Fruit fly (Drosophila melanogaster): ENCODE data around the gene CG14434.

Gene CG14434

DNA sequence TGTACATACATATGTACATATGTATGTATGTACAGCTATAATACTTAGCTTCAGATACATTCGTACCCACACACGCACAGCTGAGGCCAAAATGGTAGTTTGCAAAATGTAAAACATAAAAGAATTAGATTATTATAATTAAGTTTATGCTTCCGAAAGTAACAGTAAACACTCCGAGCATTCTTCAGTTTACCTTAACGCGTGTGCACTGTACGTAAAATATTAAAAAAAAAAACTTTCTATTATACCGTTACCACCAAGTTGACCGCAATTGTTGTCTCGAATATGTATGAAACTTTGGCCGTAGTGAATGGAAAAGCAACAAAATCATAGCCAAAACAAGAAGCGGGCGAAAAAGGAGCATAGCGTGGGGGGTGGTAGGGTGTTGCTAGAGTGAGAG lies 12.4 kb downstream of the CG14434 start (continued):
- TF ChIP-seq ken (GFP tag; IDR thresholded peaks at IDR 0.05) (peak; percentile 78), Vsx1 (GFP tag; optimal IDR thresholded peaks at IDR 0.05) (peak; percentile 65), H2.0 (GFP tag; IDR thresholded peaks at IDR 0.05) (peak; percentile 80), ap (GFP tag; IDR thresholded peaks at IDR 0.05) (peak; percentile 66), Ssrp (tag; optimal IDR thresholded peaks at IDR 0.05) (peak; percentile 80), CrebB (tag; optimal IDR thresholded peaks at IDR 0.05) (peak; percentile 15), Hey (tag; optimal IDR thresholded peaks at IDR 0.05) (no peak), CG11398 (GFP tag; optimal IDR thresholded peaks at IDR 0.05) (no peak), CG30020 (tag; optimal IDR thresholded peaks at IDR 0.05) (peak; percentile 1)

DNA sequence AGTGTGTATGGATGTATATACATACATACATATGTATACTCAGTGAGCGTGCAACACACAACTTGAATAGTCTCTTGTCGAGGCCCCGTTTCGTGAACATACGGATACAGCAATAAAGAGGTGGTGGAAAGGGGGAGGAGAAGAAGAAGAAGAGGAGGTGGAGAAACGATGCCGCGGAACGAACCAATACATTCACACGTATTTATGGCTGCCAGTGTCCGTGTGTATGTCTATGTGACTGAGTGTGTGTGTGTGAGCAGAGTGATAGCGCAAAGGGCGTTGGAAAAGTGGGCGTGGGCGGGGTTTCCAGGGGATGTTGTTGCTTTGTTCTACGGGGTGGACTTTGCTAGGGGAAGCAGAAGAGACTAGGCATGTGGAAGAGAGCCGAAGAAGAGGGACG lies 13.6 kb downstream of the CG14434 start:
- TF ChIP-seq CG7786 (GFP tag; optimal IDR thresholded peaks at IDR 0.05) (no peak), pho (GFP tag; optimal IDR thresholded peaks at IDR 0.05) (no peak), CG42726 (GFP tag; IDR thresholded peaks at IDR 0.05; ENCODE audit: partially characterized antibody) (no peak), CG4404 (GFP tag; IDR thresholded peaks at IDR 0.05) (no peak), D19B (GFP tag; optimal IDR thresholded peaks at IDR 0.05) (no peak), gsb-n (tag; optimal IDR thresholded peaks at IDR 0.05) (no peak), stwl (tag; optimal IDR thresholded peaks at IDR 0.05) (no peak), H2.0 (GFP tag; IDR thresholded peaks at IDR 0.05) (no peak), p53 (GFP tag; optimal IDR thresholded peaks at IDR 0.05) (no peak), CG18011 (GFP tag; optimal IDR thresholded peaks at IDR 0.05) (no peak), NfI (GFP tag; optimal IDR thresholded peaks at IDR 0.05) (no peak), Kr (GFP tag; optimal IDR thresholded peaks at IDR 0.05) (no peak), CG11247 (GFP tag; IDR thresholded peaks at IDR 0.05) (no peak), nmo (GFP tag; optimal IDR thresholded peaks at IDR 0.05) (no peak), CHES-1-like (GFP tag; optimal IDR thresholded peaks at IDR 0.05) (no peak), hkb (optimal IDR thresholded peaks at IDR 0.05) (no peak), hkb (GFP tag; IDR thresholded peaks at IDR 0.05) (peak; percentile 39; the same call in 1 of the 2 replicates), abd-A (tag; optimal IDR thresholded peaks at IDR 0.05) (peak; percentile 99), Atf3 (GFP tag; optimal IDR thresholded peaks at IDR 0.05) (no peak), bab2 (GFP tag; optimal IDR thresholded peaks at IDR 0.05) (no peak), shn (GFP tag; optimal IDR thresholded peaks at IDR 0.05) (no peak), CkIIα-i1 (GFP tag; IDR thresholded peaks at IDR 0.05) (no peak), Ada2b (GFP tag; IDR thresholded peaks at IDR 0.05) (no peak), CG9817 (tag; optimal IDR thresholded peaks at IDR 0.05) (no peak), CG12391 (tag; optimal IDR thresholded peaks at IDR 0.05) (no peak), CG34422 (GFP tag; IDR thresholded peaks at IDR 0.05) (peak; percentile 18; the same call in 1 of the 3 replicates), CG7963 (GFP tag; IDR thresholded peaks at IDR 0.05; ENCODE audit: partially characterized antibody) (no peak), CG6854 (GFP tag; optimal IDR thresholded peaks at IDR 0.05) (no peak), Stat92E (GFP tag; optimal IDR thresholded peaks at IDR 0.05) (no peak), chinmo (GFP tag; IDR thresholded peaks at IDR 0.05; ENCODE audit: partially characterized antibody) (peak; percentile 88; the same call in 3 of the 4 replicates), CG3838 (GFP tag; optimal IDR thresholded peaks at IDR 0.05) (no peak), al (GFP tag; IDR thresholded peaks at IDR 0.05) (no peak), run (tag; optimal IDR thresholded peaks at IDR 0.05) (no peak), br (optimal IDR thresholded peaks at IDR 0.05) (no peak), CG6175 (GFP tag; IDR thresholded peaks at IDR 0.05) (0 out of 3 replicates have a peak, but pooled peaks have one; percentile 40), ap (GFP tag; IDR thresholded peaks at IDR 0.05) (no peak), ab (GFP tag; optimal IDR thresholded peaks at IDR 0.05) (no peak), bigmax (GFP tag; optimal IDR thresholded peaks at IDR 0.05) (peak; percentile 8), TFAM (GFP tag; optimal IDR thresholded peaks at IDR 0.05) (no peak), Nf-YC (tag; optimal IDR thresholded peaks at IDR 0.05) (peak; percentile 61), croc (GFP tag; conservative IDR thresholded peaks at IDR 0.05) (no peak), Oaz (GFP tag; IDR thresholded peaks at IDR 0.05) (no peak), slbo (GFP tag; IDR thresholded peaks at IDR 0.05) (no peak), sqz (GFP tag; optimal IDR thresholded peaks at IDR 0.05) (peak; percentile 52)
